Worm (Caenorhabditis elegans): ENCODE data around the gene swsn-3.

Gene swsn-3

DNA sequence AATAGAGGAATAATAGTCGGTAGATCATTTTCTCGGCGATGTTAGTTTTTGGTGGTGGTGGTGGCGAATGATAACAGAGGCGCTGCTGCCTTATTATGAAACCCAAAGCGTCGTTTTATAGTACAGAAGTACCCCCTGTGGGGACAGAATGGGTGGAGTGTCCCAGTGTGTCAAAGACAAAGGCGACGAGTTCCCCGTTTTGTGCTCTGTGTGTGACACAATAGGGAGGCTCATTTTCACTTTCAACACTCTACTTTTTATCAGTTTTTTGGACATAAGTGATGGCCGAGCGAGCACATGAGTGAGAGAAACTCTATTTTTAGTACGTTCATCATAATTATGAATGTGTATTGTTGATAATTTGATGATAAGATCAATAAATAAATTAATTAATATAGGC lies 7.8 kb downstream of the swsn-3 start, which contains the start of gene pho-9 (continued):
- no peak for TF ChIP-seq nhr-42 (GFP tag; IDR thresholded peaks at IDR 0.05)
- peak; percentile 85 for TF ChIP-seq php-3 (GFP tag; IDR thresholded peaks at IDR 0.05)
- TF ChIP-seq mdl-1 (tag; optimal IDR thresholded peaks at IDR 0.05): peak in 1 of 2 experiments; percentile 31
- TF ChIP-seq ztf-7 (tag; optimal IDR thresholded peaks at IDR 0.05): no peak
- no peak for TF ChIP-seq Y48G9A.11 (GFP tag; IDR thresholded peaks at IDR 0.05)
- peak in 1 of 2 experiments; percentile 1 for TF ChIP-seq hif-1 (tag; optimal IDR thresholded peaks at IDR 0.05)
- no peak for TF ChIP-seq set-16 (GFP tag; IDR thresholded peaks at IDR 0.05)
- no peak for TF ChIP-seq Y75B8A.6 (GFP tag; IDR thresholded peaks at IDR 0.05)
- TF ChIP-seq mdt-29 (GFP tag; IDR thresholded peaks at IDR 0.05): no peak
- TF ChIP-seq F44E2.7 (GFP tag; IDR thresholded peaks at IDR 0.05): no peak
- TF ChIP-seq nhr-11 (tag; optimal IDR thresholded peaks at IDR 0.05): no peak
- no peak for TF ChIP-seq ama-1 (optimal IDR thresholded peaks at IDR 0.05)
- no peak for TF ChIP-seq arid-1 (GFP tag; conservative IDR thresholded peaks at IDR 0.05)
- TF ChIP-seq dve-1 (tag; optimal IDR thresholded peaks at IDR 0.05; ENCODE audit: insufficient read depth): peak; percentile 93
- no peak for TF ChIP-seq tag-97 (GFP tag; IDR thresholded peaks at IDR 0.05)
- no peak for TF ChIP-seq daf-19 (GFP tag; conservative IDR thresholded peaks at IDR 0.05)
- no peak for TF ChIP-seq ztf-11 (tag; optimal IDR thresholded peaks at IDR 0.05)
- no peak for TF ChIP-seq rbr-2 (tag; optimal IDR thresholded peaks at IDR 0.05)
- no peak for TF ChIP-seq D1046.2 (GFP tag; IDR thresholded peaks at IDR 0.05)
- TF ChIP-seq nhr-41 (GFP tag; IDR thresholded peaks at IDR 0.05): peak; percentile 50; the same call in 1 of the 2 replicates
- no peak for TF ChIP-seq nhr-25 (tag; optimal IDR thresholded peaks at IDR 0.05; ENCODE audit: borderline replicate concordance, insufficient read depth)
- TF ChIP-seq aly-2 (tag; optimal IDR thresholded peaks at IDR 0.05): no peak
- TF ChIP-seq lim-7 (GFP tag; IDR thresholded peaks at IDR 0.05): no peak
- TF ChIP-seq unc-130 (GFP tag; optimal IDR thresholded peaks at IDR 0.05): no peak
- no peak for TF ChIP-seq lir-3 (tag; optimal IDR thresholded peaks at IDR 0.05)
- TF ChIP-seq mxl-2 (GFP tag; conservative IDR thresholded peaks at IDR 0.05): no peak
- TF ChIP-seq F10B5.3 (tag; optimal IDR thresholded peaks at IDR 0.05): no peak
- no peak for TF ChIP-seq hmg-1.1 (GFP tag; IDR thresholded peaks at IDR 0.05)
- no peak for TF ChIP-seq ceh-62 (tag; optimal IDR thresholded peaks at IDR 0.05)
- TF ChIP-seq nhr-76 (tag; optimal IDR thresholded peaks at IDR 0.05): no peak
- peak; percentile 40 for TF ChIP-seq lin-13 (GFP tag; optimal IDR thresholded peaks at IDR 0.05)
- TF ChIP-seq dmd-6 (GFP tag; IDR thresholded peaks at IDR 0.05): peak; percentile 86
- peak; percentile 87 for TF ChIP-seq pqm-1 (tag; optimal IDR thresholded peaks at IDR 0.05)
- no peak for TF ChIP-seq cey-2 (tag; optimal IDR thresholded peaks at IDR 0.05; ENCODE audit: borderline replicate concordance, insufficient read depth)
- TF ChIP-seq daf-16 (GFP tag; optimal IDR thresholded peaks at IDR 0.05): peak in 1 of 2 experiments; percentile 3
- TF ChIP-seq daf-16 (tag; optimal IDR thresholded peaks at IDR 0.05): peak; percentile 85
- TF ChIP-seq mxl-3 (GFP tag; optimal IDR thresholded peaks at IDR 0.05): peak; percentile 63
- no peak for TF ChIP-seq R02D3.7 (tag; optimal IDR thresholded peaks at IDR 0.05)
- no peak for TF ChIP-seq nhr-237 (tag; optimal IDR thresholded peaks at IDR 0.05)
- no peak for TF ChIP-seq spr-1 (tag; optimal IDR thresholded peaks at IDR 0.05)
- TF ChIP-seq lin-39 (tag; optimal IDR thresholded peaks at IDR 0.05): no peak
- no peak for TF ChIP-seq ctbp-1 (GFP tag; IDR thresholded peaks at IDR 0.05)
- TF ChIP-seq nhr-111 (GFP tag; optimal IDR thresholded peaks at IDR 0.05): no peak
- no peak for TF ChIP-seq spr-3 (GFP tag; optimal IDR thresholded peaks at IDR 0.05)
- TF ChIP-seq lsy-2 (tag; optimal IDR thresholded peaks at IDR 0.05): peak in 1 of 2 experiments; percentile 47
- TF ChIP-seq Y105C5A.15 (GFP tag; IDR thresholded peaks at IDR 0.05): no peak
- TF ChIP-seq egl-27 (tag; optimal IDR thresholded peaks at IDR 0.05): no peak
- no peak for TF ChIP-seq snpc-4 (tag; optimal IDR thresholded peaks at IDR 0.05)
- no peak for TF ChIP-seq madf-5 (GFP tag; IDR thresholded peaks at IDR 0.05)
- no peak for TF ChIP-seq unc-39 (tag; optimal IDR thresholded peaks at IDR 0.05)
- no peak for TF ChIP-seq ces-1 (GFP tag; optimal IDR thresholded peaks at IDR 0.05)
- TF ChIP-seq attf-4 (tag; optimal IDR thresholded peaks at IDR 0.05): no peak
- no peak for TF ChIP-seq fos-1 (tag; optimal IDR thresholded peaks at IDR 0.05)
